Worm (Caenorhabditis elegans) whole organism, L4 larva: ENCODE measurements around the gene C32B5.15.

Experiments used
- F10B5.3 ChIP-seq: sonication (generic microtip); optimal IDR thresholded peaks from 2 replicates; lab custom pipeline; 2016; ENCODE audit warnings: mild to moderate bottlenecking, missing genetic modification characterization, missing compliant biosample characterization
- cey-2 ChIP-seq: sonication (generic microtip); optimal IDR thresholded peaks from 3 replicates; lab custom pipeline; 2017; ENCODE audit warnings: missing genetic modification characterization, mild to moderate bottlenecking, missing compliant biosample characterization, antibody characterized with exemption, borderline replicate concordance; ENCODE audit not compliant: insufficient read depth
- dmd-8 ChIP-seq: fragments of 200-800 bp; sonication (Bioruptor generic); IDR thresholded peaks from 2 replicates; pipeline ENCODE4 v1.3.6; 2022; ENCODE audit warnings: missing genetic modification characterization, missing compliant biosample characterization
- fos-1 ChIP-seq: fragments of 150-350 bp; optimal IDR thresholded peaks from 2 replicates; lab custom pipeline; 2014; ENCODE audit warnings: missing biosample characterization, missing genetic modification characterization
- jun-1 ChIP-seq: fragments of 150-350 bp; optimal IDR thresholded peaks from 2 replicates; lab custom pipeline; 2014; ENCODE audit warnings: missing biosample characterization, missing genetic modification reagents, missing genetic modification characterization
- lin-38 ChIP-seq: fragments of 200-800 bp; sonication (Bioruptor generic); IDR thresholded peaks from 2 replicates; pipeline ENCODE4 v1.3.6; 2022; ENCODE audit warnings: missing genetic modification reagents, missing genetic modification characterization, missing compliant biosample characterization
- mxl-2 ChIP-seq: fragments of 200-800 bp; sonication (Bioruptor generic); conservative IDR thresholded peaks from 2 replicates; pipeline ENCODE4 v1.3.6; 2022; ENCODE audit warnings: missing genetic modification reagents, missing genetic modification characterization, missing compliant biosample characterization
- nhr-11 ChIP-seq: fragments of 150-350 bp; optimal IDR thresholded peaks from 2 replicates; lab custom pipeline; 2014; ENCODE audit warnings: missing biosample characterization, missing genetic modification characterization
- nhr-25 ChIP-seq: sonication (generic microtip); optimal IDR thresholded peaks from 2 replicates; lab custom pipeline; 2017; ENCODE audit warnings: missing genetic modification characterization, mild to moderate bottlenecking, missing compliant biosample characterization, antibody characterized with exemption, moderate library complexity, borderline replicate concordance; ENCODE audit not compliant: insufficient read depth
- nhr-28 ChIP-seq: fragments of 150-350 bp; optimal IDR thresholded peaks from 2 replicates; lab custom pipeline; 2014; ENCODE audit warnings: missing biosample characterization, missing genetic modification characterization
- nhr-42 ChIP-seq: fragments of 200-800 bp; sonication (Bioruptor generic); IDR thresholded peaks from 2 replicates; pipeline ENCODE4 v1.3.6; 2022; ENCODE audit warnings: missing genetic modification characterization, missing compliant biosample characterization
- skn-1 ChIP-seq: fragments of 150-350 bp; optimal IDR thresholded peaks from 2 replicates; lab custom pipeline; 2014; ENCODE audit warnings: missing biosample characterization, missing genetic modification characterization
- unc-39 ChIP-seq: sonication (generic microtip); optimal IDR thresholded peaks from 2 replicates; lab custom pipeline; 2017; ENCODE audit warnings: missing biosample characterization, missing genetic modification characterization
- unc-62 ChIP-seq, 3 experiments: fragments of 150-350 bp in 1 of 3; sonication (generic microtip); optimal IDR thresholded peaks in 2 of 3; peaks in 1 of 3; 1 replicate in 1 of 3; 2 replicates in 2 of 3; lab custom pipeline; 2014 to 2017; ENCODE audit warnings: missing biosample characterization in 3 of 3, missing genetic modification characterization in 3 of 3, missing genetic modification reagents in 3 of 3, missing genotype in 1 of 3

DNA sequence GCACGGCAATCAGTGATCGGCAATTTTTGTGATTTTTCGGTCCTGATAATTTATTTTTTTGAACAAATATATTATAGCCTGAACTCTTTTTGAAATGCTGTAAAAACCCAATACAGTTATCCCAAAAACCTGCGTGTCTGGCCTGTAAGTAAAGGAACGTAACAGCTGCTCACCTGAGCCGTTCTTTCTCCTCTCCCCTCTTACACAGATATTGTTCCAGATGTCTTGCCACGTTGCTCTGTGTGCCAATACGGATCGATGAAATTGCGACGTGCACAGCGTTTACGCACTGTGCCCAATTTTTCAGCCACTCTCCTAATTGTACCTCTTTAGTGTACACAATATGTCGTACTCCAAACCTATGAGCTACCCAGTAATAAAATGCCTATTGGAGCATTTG, 14.1 kb downstream of the C32B5.15 start, which contains the start of gene sdz-4:
- no peak for TF ChIP-seq skn-1 (tag; lab: Kevin White, UChicago)
- no peak for TF ChIP-seq lin-38 (GFP tag; lab: Robert Waterston, UW)
- TF ChIP-seq nhr-42 (GFP tag; lab: Robert Waterston, UW) = no peak
- no peak for TF ChIP-seq nhr-11 (tag; lab: Kevin White, UChicago)
- TF ChIP-seq cey-2 (tag; lab: Kevin White, UChicago) = no peak
- TF ChIP-seq F10B5.3 = no peak
- TF ChIP-seq fos-1 (tag; lab: Kevin White, UChicago) = no peak
- no peak for TF ChIP-seq mxl-2 (GFP tag; lab: Robert Waterston, UW)
- no peak for TF ChIP-seq dmd-8 (GFP tag; lab: Robert Waterston, UW)
- TF ChIP-seq nhr-28 (tag; lab: Kevin White, UChicago) = no peak
- TF ChIP-seq nhr-25 (tag; lab: Kevin White, UChicago) = no peak
- no peak for TF ChIP-seq unc-39
- TF ChIP-seq jun-1 (tag; lab: Kevin White, UChicago) = no peak
- no peak for TF ChIP-seq unc-62 (GFP tag; optimal IDR thresholded peaks at IDR 0.05 in 1 of 2; lab: Kevin White, UChicago)
- TF ChIP-seq unc-62 (tag; optimal IDR thresholded peaks at IDR 0.05; lab: Kevin White, UChicago) = no peak
